Worm (Caenorhabditis elegans) whole organism, late embryonic: ENCODE measurements around the gene grl-1.
A peak's percentile ranks its signal among the peaks of the same experiment; 100 is the strongest.

ENCODE experiments used
- C08G9.2 ChIP-seq: sonication (generic microtip); optimal IDR thresholded peaks from 2 replicates; lab custom pipeline; 2016; ENCODE audit warnings: mild to moderate bottlenecking, missing genetic modification characterization, moderate library complexity, missing compliant biosample characterization
- F13H6.1 ChIP-seq: sonication (generic microtip); optimal IDR thresholded peaks from 2 replicates; lab custom pipeline; 2016; ENCODE audit warnings: missing genetic modification characterization, missing compliant biosample characterization
- K09A11.1 ChIP-seq: sonication (generic microtip); optimal IDR thresholded peaks from 2 replicates; lab custom pipeline; 2017; ENCODE audit warnings: antibody characterized with exemption, mild to moderate bottlenecking, missing genetic modification characterization, missing compliant biosample characterization; ENCODE audit not compliant: insufficient read depth
- T23F11.4 ChIP-seq: fragments of 200-800 bp; sonication (Bioruptor generic); optimal IDR thresholded peaks from 2 replicates; lab custom pipeline; 2018; ENCODE audit warnings: mild to moderate bottlenecking, missing genetic modification characterization, missing compliant biosample characterization
- ama-1 ChIP-seq: fragments of 150-350 bp; optimal IDR thresholded peaks from 2 replicates; lab custom pipeline; 2014
- ceh-18 ChIP-seq: sonication (generic microtip); optimal IDR thresholded peaks from 2 replicates; lab custom pipeline; 2016; ENCODE audit warnings: missing genetic modification characterization, missing compliant biosample characterization
- ceh-2 ChIP-seq: sonication (generic microtip); optimal IDR thresholded peaks from 2 replicates; lab custom pipeline; 2016; ENCODE audit warnings: missing genotype, missing genetic modification characterization, missing compliant biosample characterization
- ceh-24 ChIP-seq: sonication (generic microtip); optimal IDR thresholded peaks from 2 replicates; lab custom pipeline; 2016; ENCODE audit warnings: mild to moderate bottlenecking, missing genetic modification characterization, missing compliant biosample characterization
- ceh-30 ChIP-seq: fragments of 150-350 bp; optimal IDR thresholded peaks from 2 replicates; lab custom pipeline; 2014; ENCODE audit warnings: missing biosample characterization, missing genetic modification characterization
- ceh-48 ChIP-seq: sonication (generic microtip); optimal IDR thresholded peaks from 2 replicates; lab custom pipeline; 2016; ENCODE audit warnings: missing genetic modification characterization, inconsistent platforms, missing compliant biosample characterization
- ceh-6 ChIP-seq: fragments of 200-800 bp; sonication (Bioruptor generic); optimal IDR thresholded peaks from 2 replicates; lab custom pipeline; 2018; ENCODE audit warnings: mild to moderate bottlenecking, missing genetic modification characterization, missing compliant biosample characterization
- ceh-9 ChIP-seq: sonication (generic microtip); optimal IDR thresholded peaks from 2 replicates; lab custom pipeline; 2016; ENCODE audit warnings: mild to moderate bottlenecking, missing genetic modification characterization, inconsistent platforms, missing compliant biosample characterization
- dve-1 ChIP-seq: sonication (generic microtip); optimal IDR thresholded peaks from 2 replicates; lab custom pipeline; 2017; ENCODE audit warnings: antibody characterized with exemption, mild to moderate bottlenecking, missing genetic modification characterization, missing compliant biosample characterization
- elt-2 ChIP-seq: sonication (generic microtip); optimal IDR thresholded peaks from 2 replicates; lab custom pipeline; 2016; ENCODE audit warnings: missing genetic modification reagents, missing genetic modification characterization, missing compliant biosample characterization
- elt-4 ChIP-seq: sonication (generic microtip); optimal IDR thresholded peaks from 2 replicates; lab custom pipeline; 2016; ENCODE audit warnings: missing genetic modification characterization, missing compliant biosample characterization
- fkh-6 ChIP-seq: sonication (generic microtip); optimal IDR thresholded peaks from 2 replicates; lab custom pipeline; 2016; ENCODE audit warnings: missing genetic modification characterization, missing compliant biosample characterization
- gmeb-2 ChIP-seq: sonication (generic microtip); optimal IDR thresholded peaks from 2 replicates; lab custom pipeline; 2016; ENCODE audit warnings: missing genetic modification characterization, inconsistent platforms, missing compliant biosample characterization
- lin-11 ChIP-seq: fragments of 200-800 bp; sonication (Bioruptor generic); optimal IDR thresholded peaks from 2 replicates; lab custom pipeline; 2018; ENCODE audit warnings: mild to moderate bottlenecking, missing genetic modification characterization, missing compliant biosample characterization
- mec-3 ChIP-seq: sonication (generic microtip); optimal IDR thresholded peaks from 2 replicates; lab custom pipeline; 2016; ENCODE audit warnings: borderline replicate concordance, missing genetic modification characterization, missing compliant biosample characterization
- pat-9 ChIP-seq: fragments of 200-800 bp; sonication (Bioruptor generic); optimal IDR thresholded peaks from 2 replicates; lab custom pipeline; 2018; ENCODE audit warnings: mild to moderate bottlenecking, missing genetic modification characterization, moderate library complexity, missing compliant biosample characterization
- pqm-1 ChIP-seq: sonication (generic microtip); optimal IDR thresholded peaks from 2 replicates; lab custom pipeline; 2016; ENCODE audit warnings: missing genetic modification characterization, missing compliant biosample characterization
- pros-1 ChIP-seq: fragments of 150-350 bp; optimal IDR thresholded peaks from 2 replicates; lab custom pipeline; 2014; ENCODE audit warnings: missing biosample characterization, missing genetic modification reagents, missing genetic modification characterization
- rnt-1 ChIP-seq: sonication (generic microtip); optimal IDR thresholded peaks from 2 replicates; lab custom pipeline; 2016; ENCODE audit warnings: missing genetic modification characterization, missing compliant biosample characterization
- sox-2 ChIP-seq: fragments of 200-800 bp; sonication (Bioruptor generic); IDR thresholded peaks from 2 replicates; pipeline ENCODE4 v1.3.6; 2022; ENCODE audit warnings: missing genetic modification reagents, missing genetic modification characterization, missing compliant biosample characterization
- sox-4 ChIP-seq: sonication (generic microtip); optimal IDR thresholded peaks from 2 replicates; lab custom pipeline; 2017; ENCODE audit warnings: mild to moderate bottlenecking, missing genetic modification characterization, inconsistent platforms, missing compliant biosample characterization
- syd-9 ChIP-seq: sonication (generic microtip); optimal IDR thresholded peaks from 2 replicates; lab custom pipeline; 2016; ENCODE audit warnings: mild to moderate bottlenecking, missing genetic modification characterization, moderate library complexity, missing compliant biosample characterization
- tbx-7 ChIP-seq: sonication (generic microtip); optimal IDR thresholded peaks from 2 replicates; lab custom pipeline; 2016; ENCODE audit warnings: missing genotype, missing genetic modification characterization, missing compliant biosample characterization
- unc-86 ChIP-seq: sonication (generic microtip); optimal IDR thresholded peaks from 2 replicates; lab custom pipeline; 2016; ENCODE audit warnings: missing genetic modification characterization, missing compliant biosample characterization

Gene grl-1

ce11 chrV:5525208-5525607 is 8.4 kb downstream of the grl-1 start:
- TF ChIP-seq dve-1 (tag; lab: Kevin White, UChicago): no peak

ce11 chrV:5523260-5523659 is 10.4 kb downstream of the grl-1 start:
- TF ChIP-seq K09A11.1 (tag; lab: Kevin White, UChicago) (no peak), pat-9 (tag; lab: Kevin White, UChicago) (no peak), rnt-1 (tag; lab: Kevin White, UChicago) (peak; percentile 5), F13H6.1 (tag; lab: Kevin White, UChicago) (no peak), ceh-30 (tag; lab: Kevin White, UChicago) (no peak), syd-9 (tag; lab: Kevin White, UChicago) (no peak), pqm-1 (no peak), gmeb-2 (tag; lab: Kevin White, UChicago) (no peak)

ce11 chrV:5521735-5522241 is 11.9 kb downstream of the grl-1 start, which contains the start of gene hir-1:
hir-1 (plus strand) TSS chrV:5522139.
- TF ChIP-seq ceh-18 (no peak), fkh-6 (no peak), ceh-24 (no peak), unc-86 (tag; lab: Kevin White, UChicago) (no peak), C08G9.2 (tag; lab: Kevin White, UChicago) (no peak), elt-4 (no peak), pros-1 (tag; lab: Kevin White, UChicago) (no peak), ceh-48 (tag; lab: Kevin White, UChicago) (no peak), elt-2 (tag; lab: Kevin White, UChicago) (no peak), tbx-7 (tag; lab: Kevin White, UChicago) (no peak), lin-11 (tag; lab: Kevin White, UChicago) (no peak), ceh-9 (no peak), F13H6.1 (tag; lab: Kevin White, UChicago) (no peak), rnt-1 (tag; lab: Kevin White, UChicago) (no peak), ceh-6 (GFP tag; lab: Kevin White, UChicago) (no peak), gmeb-2 (tag; lab: Kevin White, UChicago) (no peak), ceh-30 (tag; lab: Kevin White, UChicago) (no peak)

- no peak for TF ChIP-seq ceh-30 (tag; lab: Kevin White, UChicago)
- TF ChIP-seq F13H6.1 (tag; lab: Kevin White, UChicago): no peak
- TF ChIP-seq sox-2: no peak
Measured at ce11 chrV:5513630-5514378, 19.9 kb downstream of the grl-1 start, which contains the start of the genes hpo-15 and mms-19. hpo-15 (minus strand) TSS chrV:5513830. mms-19 (plus strand) TSS chrV:5514348.

DNA sequence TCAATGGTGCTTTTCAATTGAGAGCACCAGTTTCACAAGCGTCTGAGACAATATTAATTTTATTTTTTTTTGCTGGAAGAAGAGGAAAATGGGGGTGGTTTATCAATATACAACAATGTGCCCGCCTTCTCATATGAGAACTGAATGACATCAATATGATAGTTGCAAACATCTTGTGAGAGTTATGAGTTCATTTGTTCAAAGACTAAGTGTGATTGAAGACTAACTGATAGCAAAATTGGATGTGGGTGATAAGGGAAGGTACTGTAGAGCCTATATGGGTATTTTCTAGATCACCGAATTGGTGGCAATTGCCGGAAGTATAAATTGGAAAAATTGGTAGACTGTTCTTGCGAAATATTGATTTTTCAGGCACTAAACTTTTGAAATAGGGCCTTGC is 21.1 kb downstream of the grl-1 start:
- no peak for TF ChIP-seq ama-1 (lab: Kevin White, UChicago)
- TF ChIP-seq elt-2 (tag; lab: Kevin White, UChicago): peak; percentile 15

- TF ChIP-seq sox-4 (tag; lab: Kevin White, UChicago): no peak
- TF ChIP-seq T23F11.4 (GFP tag; lab: Kevin White, UChicago): no peak
- no peak for TF ChIP-seq ceh-48 (tag; lab: Kevin White, UChicago)
- TF ChIP-seq mec-3 (tag; lab: Kevin White, UChicago): no peak
- TF ChIP-seq gmeb-2 (tag; lab: Kevin White, UChicago): no peak
- TF ChIP-seq ceh-2 (tag; lab: Kevin White, UChicago): no peak
- TF ChIP-seq ceh-6 (GFP tag; lab: Kevin White, UChicago): no peak
- no peak for TF ChIP-seq sox-2
- TF ChIP-seq dve-1 (tag; lab: Kevin White, UChicago): no peak
- TF ChIP-seq C08G9.2 (tag; lab: Kevin White, UChicago): no peak
Measured at ce11 chrV:5511720-5512119, 21.9 kb downstream of the grl-1 start.
